Worm (Caenorhabditis elegans) whole organism, L2 larva: ENCODE measurements around the gene col-149.
"Not testable (repeated sequence)": the region's sequence is repeated elsewhere in the genome, so short reads cannot be mapped to it uniquely, and the experiment has no call there.

Source experiments
- C34F6.9 ChIP-seq: fragments of 150-350 bp; optimal IDR thresholded peaks from 2 replicates; lab custom pipeline; 2014; ENCODE audit warnings: missing biosample characterization, missing genetic modification characterization
- F13H6.1 ChIP-seq: sonication (generic microtip); optimal IDR thresholded peaks from 2 replicates; lab custom pipeline; 2016; ENCODE audit warnings: missing genetic modification characterization, missing compliant biosample characterization
- R02D3.7 ChIP-seq: fragments of 150-350 bp; optimal IDR thresholded peaks from 2 replicates; lab custom pipeline; 2014; ENCODE audit warnings: missing biosample characterization, missing genetic modification characterization
- Y55F3AM.14 ChIP-seq: fragments of 200-800 bp; sonication (Bioruptor generic); optimal IDR thresholded peaks from 2 replicates; lab custom pipeline; 2018; ENCODE audit warnings: mild to moderate bottlenecking, missing genetic modification characterization, missing compliant biosample characterization
- aly-2 ChIP-seq: fragments of 150-350 bp; optimal IDR thresholded peaks from 2 replicates; lab custom pipeline; 2014; ENCODE audit warnings: missing biosample characterization, missing genetic modification characterization
- ama-1 ChIP-seq: fragments of 150-350 bp; optimal IDR thresholded peaks from 2 replicates; lab custom pipeline; 2018; ENCODE audit warnings: inconsistent platforms
- blmp-1 ChIP-seq: sonication (generic microtip); optimal IDR thresholded peaks from 2 replicates; lab custom pipeline; 2017; ENCODE audit warnings: missing genetic modification characterization, mild to moderate bottlenecking, missing compliant biosample characterization, antibody characterized with exemption, moderate library complexity; ENCODE audit not compliant: insufficient read depth
- ceh-16 ChIP-seq: fragments of 150-350 bp; optimal IDR thresholded peaks from 2 replicates; lab custom pipeline; 2014; ENCODE audit warnings: missing biosample characterization, missing genetic modification characterization
- crh-2 ChIP-seq: sonication (generic microtip); optimal IDR thresholded peaks from 2 replicates; lab custom pipeline; 2017; ENCODE audit warnings: missing biosample characterization, missing genetic modification characterization
- dmd-4 ChIP-seq: sonication (generic microtip); optimal IDR thresholded peaks from 2 replicates; lab custom pipeline; 2017; ENCODE audit warnings: missing biosample characterization, missing genetic modification characterization
- egl-27 ChIP-seq: sonication (generic microtip); optimal IDR thresholded peaks from 3 replicates; lab custom pipeline; 2017; ENCODE audit warnings: missing biosample characterization, missing genetic modification reagents, missing genetic modification characterization
- fos-1 ChIP-seq: fragments of 150-350 bp; optimal IDR thresholded peaks from 2 replicates; lab custom pipeline; 2014; ENCODE audit warnings: missing biosample characterization, missing genetic modification characterization
- gmeb-1 ChIP-seq: fragments of 150-350 bp; optimal IDR thresholded peaks from 2 replicates; lab custom pipeline; 2014; ENCODE audit warnings: missing biosample characterization, missing genetic modification characterization
- lin-11 ChIP-seq: fragments of 150-350 bp; sonication (generic microtip); optimal IDR thresholded peaks from 2 replicates; lab custom pipeline; 2014; ENCODE audit warnings: missing biosample characterization, missing genetic modification characterization, inconsistent platforms, mixed read lengths
- lin-13 ChIP-seq: fragments of 150-350 bp; optimal IDR thresholded peaks from 2 replicates; lab custom pipeline; 2014; ENCODE audit warnings: missing biosample characterization, missing genetic modification reagents, missing genetic modification characterization
- lsy-2 ChIP-seq, 2 experiments: fragments of 150-350 bp in 1 of 2; sonication (generic microtip) in 1 of 2; optimal IDR thresholded peaks; 2 replicates each; lab custom pipeline; 2014 to 2017; ENCODE audit warnings: missing biosample characterization in 2 of 2, missing genetic modification characterization in 2 of 2
- mab-5 ChIP-seq: fragments of 150-350 bp; optimal IDR thresholded peaks from 2 replicates; lab custom pipeline; 2014; ENCODE audit warnings: missing biosample characterization, missing genetic modification characterization
- mbf-1 ChIP-seq: sonication (generic microtip); optimal IDR thresholded peaks from 2 replicates; lab custom pipeline; 2017; ENCODE audit warnings: missing biosample characterization, missing genetic modification characterization
- nhr-11 ChIP-seq: fragments of 150-350 bp; optimal IDR thresholded peaks from 2 replicates; lab custom pipeline; 2014; ENCODE audit warnings: missing biosample characterization, missing genetic modification characterization
- nhr-129 ChIP-seq: fragments of 150-350 bp; optimal IDR thresholded peaks from 2 replicates; lab custom pipeline; 2014; ENCODE audit warnings: missing biosample characterization, missing genetic modification characterization
- nhr-21 ChIP-seq: fragments of 150-350 bp; optimal IDR thresholded peaks from 2 replicates; lab custom pipeline; 2014; ENCODE audit warnings: missing biosample characterization, missing genetic modification characterization
- nhr-237 ChIP-seq: fragments of 150-350 bp; optimal IDR thresholded peaks from 2 replicates; lab custom pipeline; 2014; ENCODE audit warnings: missing biosample characterization, missing genetic modification characterization
- nhr-25 ChIP-seq: fragments of 150-350 bp; sonication (generic microtip); optimal IDR thresholded peaks from 3 replicates; lab custom pipeline; 2014; ENCODE audit warnings: missing biosample characterization, missing genetic modification characterization
- sem-4 ChIP-seq: fragments of 150-350 bp; optimal IDR thresholded peaks from 2 replicates; lab custom pipeline; 2014; ENCODE audit warnings: missing biosample characterization, missing genetic modification reagents, missing genetic modification characterization
- skn-1 ChIP-seq: sonication (generic microtip); optimal IDR thresholded peaks from 2 replicates; lab custom pipeline; 2017; ENCODE audit warnings: missing biosample characterization, missing genetic modification characterization
- sma-3 ChIP-seq: sonication (generic microtip); optimal IDR thresholded peaks from 2 replicates; lab custom pipeline; 2016; ENCODE audit warnings: missing genetic modification reagents, missing genetic modification characterization, missing compliant biosample characterization
- sma-9 ChIP-seq, 2 experiments: fragments of 150-350 bp in 1 of 2; sonication (generic microtip) in 1 of 2; optimal IDR thresholded peaks; 2 replicates each; lab custom pipeline; 2014 to 2016; ENCODE audit warnings: missing genetic modification characterization in 2 of 2, mild to moderate bottlenecking in 1 of 2, missing biosample characterization in 1 of 2, missing compliant biosample characterization in 1 of 2, missing genetic modification reagents in 1 of 2, moderate library complexity in 1 of 2
- snpc-4 ChIP-seq: fragments of 150-350 bp; optimal IDR thresholded peaks from 2 replicates; lab custom pipeline; 2014; ENCODE audit warnings: missing biosample characterization, missing genetic modification characterization
- unc-55 ChIP-seq: fragments of 150-350 bp; sonication (generic microtip); optimal IDR thresholded peaks from 3 replicates; lab custom pipeline; 2014; ENCODE audit warnings: missing biosample characterization, missing genetic modification reagents, missing genetic modification characterization
- ztf-1 ChIP-seq: fragments of 200-800 bp; sonication (Bioruptor generic); conservative IDR thresholded peaks from 2 replicates; pipeline ENCODE4 v1.3.6; 2022; ENCODE audit warnings: missing genetic modification characterization, missing compliant biosample characterization
- ztf-11 ChIP-seq: sonication (generic microtip); optimal IDR thresholded peaks from 2 replicates; lab custom pipeline; 2017; ENCODE audit warnings: missing biosample characterization, missing genetic modification characterization
- ztf-4 ChIP-seq: fragments of 150-350 bp; optimal IDR thresholded peaks from 2 replicates; lab custom pipeline; 2014; ENCODE audit warnings: missing biosample characterization, missing genetic modification characterization

Gene col-149

ce11 chrV:10292819-10293357 is at the start of gene col-149:
Gene col-149 (minus strand): TSS chrV:10292869.
- TF ChIP-seq snpc-4 (tag; lab: Kevin White, UChicago) (no peak), unc-55 (GFP tag; lab: Kevin White, UChicago) (no peak), ztf-11 (tag; lab: Kevin White, UChicago) (no peak), nhr-21 (peak; percentile 35), mab-5 (tag; lab: Kevin White, UChicago) (no peak), mbf-1 (tag; lab: Kevin White, UChicago) (no peak), ceh-16 (tag; lab: Kevin White, UChicago) (no peak), sma-3 (GFP tag; lab: Kevin White, UChicago) (peak; percentile 41), F13H6.1 (tag; lab: Kevin White, UChicago) (no peak), blmp-1 (tag; lab: Kevin White, UChicago) (peak; percentile 91), ztf-4 (tag; lab: Kevin White, UChicago) (no peak), C34F6.9 (tag; lab: Kevin White, UChicago) (no peak), ztf-1 (GFP tag; lab: Robert Waterston, UW) (no peak), fos-1 (peak; percentile 78), skn-1 (no peak), sma-9 (GFP tag; optimal IDR thresholded peaks at IDR 0.05; lab: Kevin White, UChicago) (peak; percentile 46), sma-9 (tag; optimal IDR thresholded peaks at IDR 0.05; lab: Kevin White, UChicago) (no peak), R02D3.7 (no peak), egl-27 (peak; percentile 10), lin-11 (no peak), aly-2 (tag; lab: Kevin White, UChicago) (no peak)

ce11 chrV:10341905-10342328 is 49.2 kb upstream of the col-149 start, which contains the start of gene K07C5.13:
Gene K07C5.13 (plus strand): TSS chrV:10342055.
- TF ChIP-seq nhr-25 (tag; lab: Kevin White, UChicago) (peak; percentile 27), sma-3 (GFP tag; lab: Kevin White, UChicago) (peak; percentile 66), sma-9 (GFP tag; optimal IDR thresholded peaks at IDR 0.05; lab: Kevin White, UChicago) (peak; percentile 74), lsy-2 (tag; optimal IDR thresholded peaks at IDR 0.05; lab: Kevin White, UChicago) (peak; percentile 42 to 61), C34F6.9 (tag; lab: Kevin White, UChicago) (peak; percentile 36), mab-5 (tag; lab: Kevin White, UChicago) (peak; percentile 30), nhr-129 (tag; lab: Kevin White, UChicago) (peak; percentile 45), Y55F3AM.14 (GFP tag; lab: Kevin White, UChicago) (peak; percentile 33), blmp-1 (tag; lab: Kevin White, UChicago) (peak; percentile 4), lin-13 (GFP tag; lab: Kevin White, UChicago) (peak; percentile 62), crh-2 (tag; lab: Kevin White, UChicago) (peak; percentile 31), F13H6.1 (tag; lab: Kevin White, UChicago) (peak; percentile 77), sem-4 (tag; lab: Kevin White, UChicago) (peak; percentile 55), gmeb-1 (tag; lab: Kevin White, UChicago) (peak; percentile 69), unc-55 (GFP tag; lab: Kevin White, UChicago) (peak; percentile 42)
- not testable (repeated sequence) for TF ChIP-seq sma-9 (tag; optimal IDR thresholded peaks at IDR 0.05; lab: Kevin White, UChicago)

DNA sequence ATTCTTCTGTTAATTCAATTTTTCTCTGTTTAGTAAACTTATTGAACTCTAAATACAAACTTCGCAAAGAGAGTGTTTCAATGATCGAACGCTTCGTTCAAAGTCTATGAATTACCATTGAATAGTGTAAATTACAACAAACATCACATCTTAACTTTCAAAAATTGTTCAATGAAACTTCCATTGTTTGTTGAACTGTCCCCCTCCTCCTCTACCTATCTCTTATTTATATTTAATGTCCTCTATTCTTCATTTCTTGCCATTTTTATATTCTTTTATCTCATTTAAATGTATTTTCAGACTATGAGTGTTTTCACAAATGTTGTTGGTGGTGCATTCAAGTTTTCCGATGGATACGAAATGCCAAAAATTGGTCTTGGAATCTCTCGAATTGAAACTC is 46.5 kb upstream of the col-149 start, which contains the start of gene K07C5.2:
TSS of gene K07C5.2 (plus strand) at position 301 of the 400 bp plus-strand sequence.
- TF ChIP-seq ceh-16 (tag; lab: Kevin White, UChicago) (no peak), dmd-4 (tag; lab: Kevin White, UChicago) (no peak), skn-1 (no peak), blmp-1 (tag; lab: Kevin White, UChicago) (no peak), nhr-11 (tag; lab: Kevin White, UChicago) (no peak), C34F6.9 (tag; lab: Kevin White, UChicago) (no peak), ama-1 (lab: Kevin White, UChicago) (no peak), sem-4 (tag; lab: Kevin White, UChicago) (no peak), nhr-237 (tag; lab: Kevin White, UChicago) (no peak)
- TF ChIP-seq, all 48 proteins: peak for 0

DNA sequence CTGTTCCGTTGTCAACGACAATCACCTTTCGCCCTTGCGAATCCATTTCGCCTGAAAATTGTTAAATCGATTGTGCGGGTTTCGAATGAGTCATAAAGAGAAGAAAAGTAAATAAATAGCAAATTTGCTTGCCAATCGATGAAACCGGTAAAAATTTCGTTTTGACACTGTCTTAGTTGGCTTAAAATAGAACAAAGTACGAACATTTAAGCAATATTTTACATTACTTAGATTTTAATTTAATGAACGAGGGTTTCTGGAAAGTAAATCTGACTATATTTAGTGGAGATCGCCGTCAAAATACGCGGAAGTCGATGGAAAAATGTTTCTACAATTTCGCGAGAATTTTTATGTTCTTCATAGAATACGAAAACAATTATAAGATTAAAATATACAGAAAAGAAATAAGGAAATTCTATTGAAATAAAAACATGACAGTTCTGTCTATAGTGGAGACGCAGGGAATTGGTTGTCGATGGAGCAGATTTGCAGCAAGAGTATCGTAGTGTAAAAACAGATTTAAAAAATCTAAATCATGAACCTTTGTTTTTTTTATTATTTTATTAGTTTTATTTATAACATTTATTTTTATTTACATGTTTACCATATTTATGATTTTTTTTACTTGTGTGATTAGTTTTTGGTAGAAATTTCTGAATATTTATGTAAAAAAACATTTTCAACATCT is 45.8 kb upstream of the col-149 start, which contains the start of gene arx-2:
TSS of gene arx-2 (minus strand) at position 51 of the 688 bp plus-strand sequence.
- TF ChIP-seq C34F6.9 (tag; lab: Kevin White, UChicago), result peak; percentile 65
- peak in 1 of 2 experiments; percentile 66 for TF ChIP-seq lsy-2 (tag; optimal IDR thresholded peaks at IDR 0.05; lab: Kevin White, UChicago)
- TF ChIP-seq lin-13 (GFP tag; lab: Kevin White, UChicago), result peak; percentile 30
- no peak for TF ChIP-seq nhr-21
- TF ChIP-seq fos-1, result peak; percentile 32
- TF ChIP-seq, all 48 proteins: peak for 4
